Fruit fly (Drosophila melanogaster): ENCODE results near the gene CG9682.

DNA sequence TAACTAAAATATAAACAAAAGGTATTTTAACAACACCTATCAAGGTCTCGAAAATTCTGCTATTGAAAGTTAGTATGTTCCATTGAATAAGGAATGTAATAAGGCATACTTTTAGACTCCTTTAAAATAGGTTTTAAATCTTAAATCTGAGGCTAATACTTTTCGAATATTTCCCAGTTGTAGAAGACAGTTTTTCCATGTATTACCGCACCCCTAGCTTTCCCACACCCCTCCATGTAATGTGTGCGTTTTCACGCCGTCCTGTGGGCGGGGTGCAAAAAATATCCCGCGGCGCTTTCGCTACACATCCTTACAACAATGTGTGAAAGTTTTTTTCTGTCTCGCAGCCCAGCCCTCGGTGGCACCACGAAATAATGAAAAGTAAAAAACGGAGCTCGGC is 26.2 kb upstream of the CG9682 start:
- TF ChIP-seq CTCF (optimal IDR thresholded peaks at IDR 0.05): no peak
- no peak for TF ChIP-seq CG8478 (optimal IDR thresholded peaks at IDR 0.05)

Measured in S2 (cell line).